Fruit fly (Drosophila melanogaster) whole organism: ENCODE results near the gene CG42656.

Experiments used
- CG8478 ChIP-seq: fragments of >200 bp; optimal IDR thresholded peaks from 2 replicates; lab custom pipeline; 2018; ENCODE audit warnings: inconsistent platforms
- Dll ChIP-seq: fragments of >200 bp; optimal IDR thresholded peaks from 2 replicates; lab custom pipeline; 2017
- EcR ChIP-seq, 2 experiments: fragments of >200 bp; optimal IDR thresholded peaks; 2 replicates each; lab custom pipeline; 2017; ENCODE audit warnings: missing biosample characterization in 2 of 2, missing genetic modification characterization in 2 of 2, missing genetic modification reagents in 2 of 2
- psq ChIP-seq: fragments of >200 bp; optimal IDR thresholded peaks from 2 replicates; lab custom pipeline; 2017
- usp ChIP-seq: fragments of >200 bp; optimal IDR thresholded peaks from 2 replicates; lab custom pipeline; 2017; ENCODE audit warnings: missing biosample characterization, missing genetic modification characterization, mixed read lengths

DNA sequence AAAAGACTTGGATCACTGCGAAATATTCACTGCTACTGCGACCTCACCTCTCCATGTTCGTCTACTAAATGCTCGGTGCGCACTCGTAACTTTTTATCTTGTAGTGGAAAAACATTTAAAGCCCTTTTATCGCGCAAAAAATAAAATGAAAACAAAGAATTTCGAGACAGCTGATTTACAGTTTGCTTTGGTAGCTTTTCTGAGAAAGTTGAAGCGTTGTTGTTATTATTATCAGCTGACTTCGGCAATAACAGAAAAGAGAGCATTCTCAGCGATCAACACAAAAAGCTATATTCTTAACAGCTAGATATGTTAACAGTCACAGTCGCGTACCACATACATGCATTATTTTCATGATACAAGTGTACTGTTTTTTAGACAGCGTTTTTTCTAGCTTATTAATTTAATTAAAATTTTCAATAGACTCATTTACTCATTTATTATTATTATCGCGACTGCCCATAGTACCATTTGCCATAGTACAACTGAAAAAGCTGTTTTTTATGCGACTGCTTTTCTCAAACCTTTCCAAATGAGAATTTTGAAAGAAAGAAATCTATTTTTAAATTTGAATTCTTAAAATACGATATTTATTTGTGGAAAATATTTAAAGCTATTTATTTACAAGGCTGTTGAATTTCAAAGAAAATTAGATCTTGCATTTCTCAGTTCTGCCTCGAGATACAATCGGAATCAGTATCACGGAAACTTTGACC lies 48.2 kb upstream of the CG42656 start, which contains the start of the genes alpha-Est3 and alpha-Est2:
- TF ChIP-seq psq (lab: Kevin White, UChicago) = no peak
- no peak for TF ChIP-seq EcR (GFP tag; optimal IDR thresholded peaks at IDR 0.05; lab: Kevin White, UChicago)
- TF ChIP-seq Dll = no peak
- no peak for TF ChIP-seq CG8478 (lab: Kevin White, UChicago)
- no peak for TF ChIP-seq usp (GFP tag; lab: Kevin White, UChicago)
